Worm (Caenorhabditis elegans) whole organism, L2 larva: ENCODE results near the gene acr-16.

Experiments used
- C34F6.9 ChIP-seq: fragments of 150-350 bp; optimal IDR thresholded peaks from 2 replicates; lab custom pipeline; 2014; ENCODE audit warnings: missing biosample characterization, missing genetic modification characterization
- R02D3.7 ChIP-seq: fragments of 150-350 bp; optimal IDR thresholded peaks from 2 replicates; lab custom pipeline; 2014; ENCODE audit warnings: missing biosample characterization, missing genetic modification characterization
- alr-1 ChIP-seq: fragments of 150-350 bp; optimal IDR thresholded peaks from 2 replicates; lab custom pipeline; 2014; ENCODE audit warnings: missing biosample characterization, missing genetic modification characterization
- aly-2 ChIP-seq: fragments of 150-350 bp; optimal IDR thresholded peaks from 2 replicates; lab custom pipeline; 2014; ENCODE audit warnings: missing biosample characterization, missing genetic modification characterization
- elt-3 ChIP-seq: sonication (generic microtip); optimal IDR thresholded peaks from 2 replicates; lab custom pipeline; 2017; ENCODE audit warnings: missing biosample characterization, missing genetic modification characterization
- fos-1 ChIP-seq: fragments of 150-350 bp; optimal IDR thresholded peaks from 2 replicates; lab custom pipeline; 2014; ENCODE audit warnings: missing biosample characterization, missing genetic modification characterization
- gmeb-1 ChIP-seq: fragments of 150-350 bp; optimal IDR thresholded peaks from 2 replicates; lab custom pipeline; 2014; ENCODE audit warnings: missing biosample characterization, missing genetic modification characterization
- mdl-1 ChIP-seq, 2 experiments: fragments of 150-350 bp in 1 of 2; sonication (generic microtip) in 1 of 2; optimal IDR thresholded peaks; 2 replicates each; lab custom pipeline; 2017; ENCODE audit warnings: missing biosample characterization in 2 of 2, missing genetic modification characterization in 2 of 2
- nhr-11 ChIP-seq: fragments of 150-350 bp; optimal IDR thresholded peaks from 2 replicates; lab custom pipeline; 2014; ENCODE audit warnings: missing biosample characterization, missing genetic modification characterization
- nhr-77 ChIP-seq: fragments of 150-350 bp; optimal IDR thresholded peaks from 2 replicates; lab custom pipeline; 2014; ENCODE audit warnings: missing biosample characterization, missing genetic modification characterization
- sem-4 ChIP-seq: fragments of 150-350 bp; optimal IDR thresholded peaks from 2 replicates; lab custom pipeline; 2014; ENCODE audit warnings: missing biosample characterization, missing genetic modification reagents, missing genetic modification characterization
- skn-1 ChIP-seq: sonication (generic microtip); optimal IDR thresholded peaks from 2 replicates; lab custom pipeline; 2017; ENCODE audit warnings: missing biosample characterization, missing genetic modification characterization
- sma-9 ChIP-seq, 2 experiments: fragments of 150-350 bp in 1 of 2; sonication (generic microtip) in 1 of 2; optimal IDR thresholded peaks; 2 replicates each; lab custom pipeline; 2014 to 2016; ENCODE audit warnings: missing genetic modification characterization in 2 of 2, mild to moderate bottlenecking in 1 of 2, missing biosample characterization in 1 of 2, missing compliant biosample characterization in 1 of 2, missing genetic modification reagents in 1 of 2, moderate library complexity in 1 of 2
- zag-1 ChIP-seq: fragments of 150-350 bp; optimal IDR thresholded peaks from 2 replicates; lab custom pipeline; 2014; ENCODE audit warnings: missing biosample characterization, missing genetic modification characterization

ce11 chrV:8603272-8603671 is 42.3 kb downstream of the acr-16 start, which contains the start of gene F41E6.5:
- TF ChIP-seq gmeb-1 = no peak
- peak; percentile 26 for TF ChIP-seq fos-1 (tag; lab: Kevin White, UChicago)
- TF ChIP-seq C34F6.9 (tag; lab: Kevin White, UChicago) = no peak
- TF ChIP-seq skn-1 = no peak
- no peak for TF ChIP-seq sem-4
- TF ChIP-seq elt-3 (tag; lab: Kevin White, UChicago) = no peak
- no peak for TF ChIP-seq zag-1 (tag; lab: Kevin White, UChicago)
- TF ChIP-seq nhr-77 = no peak
- TF ChIP-seq R02D3.7 (tag; lab: Kevin White, UChicago) = no peak
- TF ChIP-seq mdl-1 (tag; optimal IDR thresholded peaks at IDR 0.05; lab: Kevin White, UChicago) = no peak
- no peak for TF ChIP-seq nhr-11 (tag; lab: Kevin White, UChicago)
- TF ChIP-seq aly-2 (tag; lab: Kevin White, UChicago) = no peak
- TF ChIP-seq alr-1 (tag; lab: Kevin White, UChicago) = no peak
- TF ChIP-seq sma-9 (GFP tag; optimal IDR thresholded peaks at IDR 0.05; lab: Kevin White, UChicago) = peak; percentile 47
- TF ChIP-seq sma-9 (tag; optimal IDR thresholded peaks at IDR 0.05; lab: Kevin White, UChicago) = no peak
